Fruit fly (Drosophila melanogaster): ENCODE results near the gene CG33159.

Gene CG33159

DNA sequence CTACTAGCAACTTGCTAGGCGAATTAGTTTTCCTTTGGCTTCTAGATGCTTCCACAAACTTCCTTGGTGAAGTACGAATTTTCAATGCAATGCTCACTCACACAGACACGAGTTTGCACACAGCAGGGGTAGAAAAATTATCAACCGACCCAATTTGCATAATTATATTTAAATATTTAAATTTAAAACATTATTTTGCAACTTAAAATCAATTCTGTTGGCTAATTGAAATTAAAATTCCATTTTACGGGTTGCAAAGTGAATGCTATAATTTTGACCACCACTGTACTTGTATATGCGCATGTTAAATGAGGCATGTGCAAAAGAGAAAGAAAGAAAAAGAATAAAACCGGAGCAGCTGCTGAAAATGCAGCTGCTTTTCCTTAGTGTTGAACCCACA lies 10.2 kb downstream of the CG33159 start (continued):
- TF ChIP-seq sc (optimal IDR thresholded peaks at IDR 0.05) (no peak), sc (GFP tag; optimal IDR thresholded peaks at IDR 0.05) (peak; percentile 91), eyg (GFP tag; optimal IDR thresholded peaks at IDR 0.05) (no peak), scrt (GFP tag; optimal IDR thresholded peaks at IDR 0.05) (peak; percentile 87), CG11560 (tag; IDR thresholded peaks at IDR 0.05) (peak; percentile 68; the same call in 2 of the 3 replicates), cwo (GFP tag; optimal IDR thresholded peaks at IDR 0.05) (peak; percentile 89), Hr3 (GFP tag; optimal IDR thresholded peaks at IDR 0.05) (peak; percentile 89), CG10267 (tag; optimal IDR thresholded peaks at IDR 0.05) (peak; percentile 89), bcd (GFP tag; optimal IDR thresholded peaks at IDR 0.05) (peak; percentile 90), nerfin-2 (GFP tag; IDR thresholded peaks at IDR 0.05; ENCODE audit: partially characterized antibody) (no peak), E2f1 (GFP tag; IDR thresholded peaks at IDR 0.05) (peak; percentile 94), odd (GFP tag; optimal IDR thresholded peaks at IDR 0.05) (peak; percentile 86), HLH4C (GFP tag; IDR thresholded peaks at IDR 0.05; ENCODE audit: partially characterized antibody) (no peak), Jarid2 (GFP tag; optimal IDR thresholded peaks at IDR 0.05) (peak; percentile 67), crol (GFP tag; IDR thresholded peaks at IDR 0.05) (peak; percentile 53), CG11398 (GFP tag; optimal IDR thresholded peaks at IDR 0.05) (peak; percentile 13), CG14965 (GFP tag; optimal IDR thresholded peaks at IDR 0.05; ENCODE audit: borderline replicate concordance) (no peak), Sry-δ (GFP tag; optimal IDR thresholded peaks at IDR 0.05) (peak; percentile 5), NFAT (GFP tag; IDR thresholded peaks at IDR 0.05) (peak; percentile 87), CG31388 (GFP tag; optimal IDR thresholded peaks at IDR 0.05) (peak; percentile 64), CG7987 (GFP tag; optimal IDR thresholded peaks at IDR 0.05) (peak; percentile 89), esg (GFP tag; conservative IDR thresholded peaks at IDR 0.05) (peak; percentile 89), CG13123 (GFP tag; optimal IDR thresholded peaks at IDR 0.05) (peak; percentile 81), CG6854 (GFP tag; optimal IDR thresholded peaks at IDR 0.05) (peak; percentile 88), Side (GFP tag; optimal IDR thresholded peaks at IDR 0.05) (peak; percentile 41), CG4424 (GFP tag; optimal IDR thresholded peaks at IDR 0.05) (peak; percentile 88), CG12236 (GFP tag; optimal IDR thresholded peaks at IDR 0.05) (no peak), ap (GFP tag; IDR thresholded peaks at IDR 0.05) (peak; percentile 90), CG11456 (GFP tag; IDR thresholded peaks at IDR 0.05) (peak; percentile 91), Poxn (GFP tag; IDR thresholded peaks at IDR 0.05) (peak; percentile 54; the same call in 1 of the 2 replicates), CG12769 (tag; optimal IDR thresholded peaks at IDR 0.05) (peak; percentile 90), CG42726 (GFP tag; IDR thresholded peaks at IDR 0.05; ENCODE audit: partially characterized antibody) (no peak), ranshi (GFP tag; IDR thresholded peaks at IDR 0.05) (peak; percentile 95), gsb (GFP tag; IDR thresholded peaks at IDR 0.05) (peak; percentile 93), CG7271 (tag; optimal IDR thresholded peaks at IDR 0.05) (peak; percentile 92), E2f2 (GFP tag; IDR thresholded peaks at IDR 0.05) (peak; percentile 72), Hr39 (optimal IDR thresholded peaks at IDR 0.05) (no peak), br (optimal IDR thresholded peaks at IDR 0.05) (no peak), sob (GFP tag; IDR thresholded peaks at IDR 0.05) (peak; percentile 95), CG9876 (GFP tag; optimal IDR thresholded peaks at IDR 0.05) (no peak), Six4 (GFP tag; optimal IDR thresholded peaks at IDR 0.05) (peak; percentile 91), CG12155 (GFP tag; optimal IDR thresholded peaks at IDR 0.05) (peak; percentile 84), CG13296 (GFP tag; optimal IDR thresholded peaks at IDR 0.05) (peak; percentile 92), maf-S (GFP tag; optimal IDR thresholded peaks at IDR 0.05) (no peak), bigmax (GFP tag; optimal IDR thresholded peaks at IDR 0.05) (peak; percentile 53), cg (GFP tag; optimal IDR thresholded peaks at IDR 0.05) (peak; percentile 62), eve (GFP tag; optimal IDR thresholded peaks at IDR 0.05) (no peak), Sox100B (GFP tag; optimal IDR thresholded peaks at IDR 0.05) (peak; percentile 93), unpg (GFP tag; optimal IDR thresholded peaks at IDR 0.05) (peak; percentile 95), Doc2 (GFP tag; IDR thresholded peaks at IDR 0.05) (peak; percentile 73), Bgb (GFP tag; IDR thresholded peaks at IDR 0.05; ENCODE audit: partially characterized antibody) (no peak), tna (GFP tag; IDR thresholded peaks at IDR 0.05; ENCODE audit: partially characterized antibody) (no peak)
